Worm (Caenorhabditis elegans) whole organism, L2 larva: Measurements from ENCODE around the gene ssq-1.

ENCODE experiments used
- ZK546.5 ChIP-seq: sonication (generic microtip); optimal IDR thresholded peaks from 2 replicates; lab custom pipeline; 2017; ENCODE audit warnings: missing biosample characterization, missing genetic modification characterization
- blmp-1 ChIP-seq: sonication (generic microtip); optimal IDR thresholded peaks from 2 replicates; lab custom pipeline; 2017; ENCODE audit warnings: missing genetic modification characterization, mild to moderate bottlenecking, missing compliant biosample characterization, antibody characterized with exemption, moderate library complexity; ENCODE audit not compliant: insufficient read depth
- elt-3 ChIP-seq: sonication (generic microtip); optimal IDR thresholded peaks from 2 replicates; lab custom pipeline; 2017; ENCODE audit warnings: missing biosample characterization, missing genetic modification characterization
- nhr-21 ChIP-seq: fragments of 150-350 bp; optimal IDR thresholded peaks from 2 replicates; lab custom pipeline; 2014; ENCODE audit warnings: missing biosample characterization, missing genetic modification characterization
- nhr-23 ChIP-seq: fragments of 150-350 bp; optimal IDR thresholded peaks from 2 replicates; lab custom pipeline; 2014; ENCODE audit warnings: missing biosample characterization, missing genetic modification reagents, missing genetic modification characterization
- nhr-6 ChIP-seq: fragments of 150-350 bp; optimal IDR thresholded peaks from 2 replicates; lab custom pipeline; 2014; ENCODE audit warnings: missing biosample characterization, missing genetic modification characterization
- nhr-77 ChIP-seq: fragments of 150-350 bp; optimal IDR thresholded peaks from 2 replicates; lab custom pipeline; 2014; ENCODE audit warnings: missing biosample characterization, missing genetic modification characterization

DNA sequence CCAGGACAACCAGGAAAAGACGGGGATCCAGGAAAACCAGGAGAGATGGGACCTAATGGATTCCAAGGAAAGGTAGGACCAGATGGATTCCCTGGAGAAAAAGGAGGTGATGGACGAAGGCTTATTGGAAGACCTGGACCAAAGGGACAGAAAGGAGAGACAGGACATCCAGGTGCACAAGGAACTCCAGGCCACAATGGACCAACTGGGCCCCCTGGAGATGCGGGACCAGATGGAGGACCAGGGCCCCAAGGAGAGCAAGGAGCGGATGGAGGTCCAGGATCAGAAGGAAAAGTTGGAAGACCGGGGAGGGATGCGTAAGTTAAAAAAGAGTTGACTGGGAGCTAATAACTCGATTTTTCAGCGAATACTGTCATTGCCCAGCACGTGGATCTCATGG, 29.8 kb upstream of the ssq-1 start:
- TF ChIP-seq nhr-23 (tag; lab: Kevin White, UChicago) (no peak), nhr-6 (tag; lab: Kevin White, UChicago) (no peak), nhr-77 (tag; lab: Kevin White, UChicago) (no peak), elt-3 (tag; lab: Kevin White, UChicago) (no peak), nhr-21 (tag; lab: Kevin White, UChicago) (no peak), blmp-1 (tag; lab: Kevin White, UChicago) (no peak), ZK546.5 (tag; lab: Kevin White, UChicago) (no peak)
